Worm (Caenorhabditis elegans) whole organism, midembryonic: Measurements from ENCODE around the gene F09G2.1.

Source experiments
- tab-1 ChIP-seq: fragments of 200-800 bp; sonication (Bioruptor generic); IDR thresholded peaks from 2 replicates; pipeline ENCODE4 v1.3.6; 2022; ENCODE audit warnings: missing genetic modification characterization, missing compliant biosample characterization
- ztf-23 ChIP-seq: fragments of 200-800 bp; sonication (Bioruptor generic); IDR thresholded peaks from 2 replicates; pipeline ENCODE4 v1.3.6; 2022; ENCODE audit warnings: missing genetic modification reagents, missing genetic modification characterization, missing compliant biosample characterization

ce11 chrV:7196498-7196966 is 3.5 kb upstream of the F09G2.1 start, which contains the start of gene F09G2.2:
- TF ChIP-seq ztf-23 (GFP tag; lab: Robert Waterston, UW), result no peak
- TF ChIP-seq tab-1, result no peak
